Fruit fly (Drosophila melanogaster): ENCODE results near the gene CG15717.

dm6 chrX:13104571-13104970, 24.2 kb upstream of the CG15717 start:
- TF ChIP-seq sage (GFP tag; optimal IDR thresholded peaks at IDR 0.05), result no peak
- no peak for TF ChIP-seq Vsx2 (GFP tag; optimal IDR thresholded peaks at IDR 0.05; ENCODE audit: partially characterized antibody)
- no peak for TF ChIP-seq Sp1 (GFP tag; optimal IDR thresholded peaks at IDR 0.05)
- no peak for TF ChIP-seq br (GFP tag; optimal IDR thresholded peaks at IDR 0.05)
- TF ChIP-seq psq (GFP tag; optimal IDR thresholded peaks at IDR 0.05), result no peak
